Fruit fly (Drosophila melanogaster): ENCODE results near the gene CstF64.
A peak's percentile ranks its signal among the peaks of the same experiment; 100 is the strongest.

Gene CstF64

DNA sequence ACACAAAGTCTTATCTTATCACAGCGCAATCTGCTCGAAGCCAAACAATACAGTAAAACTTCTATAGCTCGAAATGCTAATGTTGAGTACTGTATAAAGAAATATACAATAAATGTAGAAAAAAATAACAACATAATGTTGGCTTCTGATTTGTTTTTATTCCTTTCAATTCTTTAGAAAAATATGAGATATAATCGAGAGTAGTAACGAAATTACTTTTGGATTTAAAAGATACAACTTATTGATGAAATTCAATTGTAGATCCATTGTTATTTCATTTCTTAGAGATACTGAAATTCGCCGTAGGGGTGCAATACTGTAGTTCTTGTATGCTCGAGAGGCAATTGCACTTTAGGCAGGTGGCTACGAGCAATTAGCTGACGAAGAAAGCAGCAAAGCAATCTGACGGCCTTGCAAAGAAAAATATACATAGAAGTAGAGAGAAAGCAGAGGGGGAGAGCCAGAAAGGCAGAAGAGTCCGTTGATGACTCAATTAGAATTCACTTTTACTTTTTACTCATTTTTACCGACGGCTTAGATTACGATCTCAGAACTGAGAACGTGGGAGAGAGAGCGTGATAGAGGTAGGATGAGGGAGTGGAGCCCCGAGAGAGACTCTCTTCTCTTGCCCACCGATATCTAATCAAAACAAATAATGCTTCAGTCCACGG is 11.2 kb downstream of the CstF64 start:
- TF ChIP-seq fru (GFP tag; optimal IDR thresholded peaks at IDR 0.05) (peak; percentile 69), Dfd (GFP tag; optimal IDR thresholded peaks at IDR 0.05) (no peak), sv (GFP tag; optimal IDR thresholded peaks at IDR 0.05) (no peak), rgr (GFP tag; optimal IDR thresholded peaks at IDR 0.05) (peak; percentile 61), ey (GFP tag; optimal IDR thresholded peaks at IDR 0.05) (peak; percentile 69), dl (GFP tag; optimal IDR thresholded peaks at IDR 0.05; ENCODE audit: insufficient read depth in 1 of 2, partially characterized antibody in 2 of 2) (peak in 1 of 2 experiments; percentile 65), Rel (GFP tag; optimal IDR thresholded peaks at IDR 0.05) (no peak), Rel (tag; optimal IDR thresholded peaks at IDR 0.05) (peak; percentile 27), jim (GFP tag; optimal IDR thresholded peaks at IDR 0.05) (no peak), pan (optimal IDR thresholded peaks at IDR 0.05) (no peak), Sp1 (GFP tag; optimal IDR thresholded peaks at IDR 0.05) (peak; percentile 53), Jra (GFP tag; optimal IDR thresholded peaks at IDR 0.05) (peak; percentile 22), usp (GFP tag; optimal IDR thresholded peaks at IDR 0.05) (no peak), CG9705 (GFP tag; optimal IDR thresholded peaks at IDR 0.05) (no peak), Vsx2 (GFP tag; optimal IDR thresholded peaks at IDR 0.05; ENCODE audit: partially characterized antibody) (peak; percentile 66), foxo (GFP tag; optimal IDR thresholded peaks at IDR 0.05) (peak; percentile 51 to 93), br (GFP tag; optimal IDR thresholded peaks at IDR 0.05) (peak; percentile 41), CG32264 (GFP tag; optimal IDR thresholded peaks at IDR 0.05) (peak; percentile 24), h (GFP tag; optimal IDR thresholded peaks at IDR 0.05) (peak; percentile 63), OdsH (GFP tag; optimal IDR thresholded peaks at IDR 0.05) (peak; percentile 54), Dif (GFP tag; optimal IDR thresholded peaks at IDR 0.05; ENCODE audit: partially characterized antibody) (peak; percentile 64), HLH106 (tag; optimal IDR thresholded peaks at IDR 0.05) (peak; percentile 74), woc (GFP tag; optimal IDR thresholded peaks at IDR 0.05) (peak; percentile 71), psq (GFP tag; optimal IDR thresholded peaks at IDR 0.05) (peak; percentile 70)

- TF ChIP-seq Hr78 (GFP tag; optimal IDR thresholded peaks at IDR 0.05) (no peak), h (GFP tag; optimal IDR thresholded peaks at IDR 0.05) (no peak), sv (GFP tag; optimal IDR thresholded peaks at IDR 0.05) (no peak), lola (GFP tag; optimal IDR thresholded peaks at IDR 0.05) (no peak), tai (GFP tag; optimal IDR thresholded peaks at IDR 0.05) (no peak), rgr (GFP tag; optimal IDR thresholded peaks at IDR 0.05) (no peak), dmrt93B (GFP tag; optimal IDR thresholded peaks at IDR 0.05) (no peak), Hr83 (GFP tag; optimal IDR thresholded peaks at IDR 0.05; ENCODE audit: poor library complexity, severe bottlenecking) (no peak), usp (GFP tag; optimal IDR thresholded peaks at IDR 0.05) (no peak), brk (GFP tag; optimal IDR thresholded peaks at IDR 0.05) (no peak), CG32264 (GFP tag; optimal IDR thresholded peaks at IDR 0.05) (no peak), dl (GFP tag; optimal IDR thresholded peaks at IDR 0.05; ENCODE audit: insufficient read depth in 1 of 2, partially characterized antibody in 2 of 2) (no peak), Vsx2 (GFP tag; optimal IDR thresholded peaks at IDR 0.05; ENCODE audit: partially characterized antibody) (no peak), br (GFP tag; optimal IDR thresholded peaks at IDR 0.05) (no peak), sage (GFP tag; optimal IDR thresholded peaks at IDR 0.05) (no peak), CrebA (GFP tag; optimal IDR thresholded peaks at IDR 0.05; ENCODE audit: borderline replicate concordance) (no peak), Dfd (GFP tag; optimal IDR thresholded peaks at IDR 0.05) (no peak), N (GFP tag; optimal IDR thresholded peaks at IDR 0.05) (no peak), Dif (GFP tag; optimal IDR thresholded peaks at IDR 0.05; ENCODE audit: partially characterized antibody) (no peak), Abd-B (GFP tag; optimal IDR thresholded peaks at IDR 0.05) (no peak)
Observed at dm6 chr3R:18671112-18671729, 11.8 kb downstream of the CstF64 start, which contains the start of gene CG31230. CG31230 (plus strand) TSS chr3R:18671679.

- TF ChIP-seq psq (GFP tag; optimal IDR thresholded peaks at IDR 0.05) (no peak), GATAd (GFP tag; optimal IDR thresholded peaks at IDR 0.05) (no peak), Dfd (GFP tag; optimal IDR thresholded peaks at IDR 0.05) (no peak), dl (GFP tag; optimal IDR thresholded peaks at IDR 0.05; ENCODE audit: insufficient read depth in 1 of 2, partially characterized antibody in 2 of 2) (no peak), Myc (optimal IDR thresholded peaks at IDR 0.05) (peak; percentile 80), sage (GFP tag; optimal IDR thresholded peaks at IDR 0.05) (no peak), Hr83 (GFP tag; optimal IDR thresholded peaks at IDR 0.05; ENCODE audit: poor library complexity, severe bottlenecking) (no peak), rgr (GFP tag; optimal IDR thresholded peaks at IDR 0.05) (no peak), CG32264 (GFP tag; optimal IDR thresholded peaks at IDR 0.05) (no peak)
Observed at dm6 chr3R:18677500-18677940, 18.1 kb downstream of the CstF64 start, which contains the start of the genes dind and CG7706. dind (minus strand) TSS chr3R:18677539. CG7706 (plus strand) TSS chr3R:18677818.
